Worm (Caenorhabditis elegans) whole organism, L4 larva: ENCODE measurements around the gene morc-1.
A peak's percentile ranks its signal among the peaks of the same experiment; 100 is the strongest.

Experiments used
- ctbp-1 ChIP-seq: fragments of 200-800 bp; sonication (Bioruptor generic); IDR thresholded peaks from 2 replicates; pipeline ENCODE4 v1.3.6; 2022; ENCODE audit warnings: missing genetic modification reagents, missing genetic modification characterization, missing compliant biosample characterization
- daf-16 ChIP-seq, 3 experiments: sonication (generic microtip); optimal IDR thresholded peaks; 2 replicates each; lab custom pipeline; 2016 to 2017; ENCODE audit warnings: missing genetic modification characterization in 3 of 3, missing genetic modification reagents in 3 of 3, mild to moderate bottlenecking in 2 of 3, missing compliant biosample characterization in 2 of 3, missing biosample characterization in 1 of 3, moderate library complexity in 1 of 3
- lim-7 ChIP-seq: fragments of 200-800 bp; sonication (Bioruptor generic); IDR thresholded peaks from 2 replicates; pipeline ENCODE4 v1.3.6; 2022; ENCODE audit warnings: missing genetic modification characterization, missing compliant biosample characterization
- lin-38 ChIP-seq: fragments of 200-800 bp; sonication (Bioruptor generic); IDR thresholded peaks from 2 replicates; pipeline ENCODE4 v1.3.6; 2022; ENCODE audit warnings: missing genetic modification reagents, missing genetic modification characterization, missing compliant biosample characterization
- mes-2 ChIP-seq: sonication (generic microtip); optimal IDR thresholded peaks from 2 replicates; lab custom pipeline; 2016; ENCODE audit warnings: missing genotype, mild to moderate bottlenecking, missing genetic modification characterization, missing compliant biosample characterization; ENCODE audit not compliant: poor library complexity, severe bottlenecking
- pqm-1 ChIP-seq: sonication (generic microtip); optimal IDR thresholded peaks from 2 replicates; lab custom pipeline; 2017; ENCODE audit warnings: missing biosample characterization, missing genetic modification characterization
- tag-97 ChIP-seq: fragments of 200-800 bp; sonication (Bioruptor generic); IDR thresholded peaks from 2 replicates; pipeline ENCODE4 v1.3.6; 2022; ENCODE audit warnings: missing genetic modification characterization, missing compliant biosample characterization

morc-1 gene

DNA sequence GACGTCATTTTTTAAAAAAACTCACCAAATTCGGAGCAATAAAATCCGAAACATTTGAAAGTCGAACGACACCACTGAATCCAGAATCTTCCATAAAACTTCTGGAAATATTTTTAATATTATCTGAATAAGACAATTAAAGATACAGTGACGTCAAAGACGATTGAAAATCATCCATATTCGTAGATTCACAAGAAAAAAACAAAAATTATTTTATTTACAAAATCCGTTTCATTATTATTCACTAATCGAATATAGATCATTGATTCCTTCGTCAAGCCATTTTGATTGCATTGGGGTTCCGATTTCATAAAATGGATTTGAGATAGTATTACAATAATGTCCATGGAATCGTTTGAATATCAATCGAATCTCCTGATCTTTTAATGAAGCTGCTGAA is 48.0 kb downstream of the morc-1 start, which contains the start of gene oxy-4:
Gene oxy-4 (minus strand): TSS at position 101 of the 400 bp plus-strand sequence.
- TF ChIP-seq lim-7 (GFP tag; lab: Robert Waterston, UW), result no peak
- TF ChIP-seq tag-97 (GFP tag; lab: Robert Waterston, UW), result no peak

DNA sequence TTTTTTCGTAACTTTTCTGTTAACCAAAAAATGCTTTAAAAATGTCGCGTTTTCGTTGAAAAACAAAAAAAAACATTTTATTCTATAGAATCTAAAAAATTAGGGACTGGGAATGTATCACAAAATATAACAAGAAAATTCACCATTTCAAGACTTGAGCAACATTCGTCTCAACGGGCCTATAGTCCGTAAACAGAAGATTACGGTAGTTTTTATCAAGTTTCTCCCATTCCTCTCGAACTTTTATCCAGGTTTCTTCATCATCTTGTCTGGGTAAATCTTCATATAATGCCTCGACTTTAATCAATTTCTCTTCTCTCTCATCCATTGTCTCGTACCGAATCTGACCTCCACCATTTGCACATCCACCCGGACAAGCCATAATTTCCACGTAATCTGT is 51.3 kb downstream of the morc-1 start:
- TF ChIP-seq ctbp-1 (GFP tag; lab: Robert Waterston, UW) (0 out of 2 replicates have a peak, but pooled peaks have one; percentile 11), pqm-1 (tag; lab: Kevin White, UChicago) (no peak), daf-16 (GFP tag; optimal IDR thresholded peaks at IDR 0.05; lab: Kevin White, UChicago) (no peak), daf-16 (tag; optimal IDR thresholded peaks at IDR 0.05; lab: Kevin White, UChicago) (no peak), mes-2 (tag; lab: Kevin White, UChicago) (peak; percentile 7), lin-38 (0 out of 2 replicates have a peak, but pooled peaks have one; percentile 12)
